Fruit fly (Drosophila melanogaster) whole organism, embryonic: ENCODE measurements around the gene D1.

ENCODE experiments used
- Atf3 ChIP-seq: fragments of 200-800 bp; sonication (Bioruptor generic); optimal IDR thresholded peaks from 3 replicates; lab custom pipeline; 2016; ENCODE audit warnings: missing biosample characterization, missing genetic modification characterization
- CG13894 ChIP-seq: fragments of 200-800 bp; sonication (Bioruptor generic); optimal IDR thresholded peaks from 3 replicates; lab custom pipeline; 2018; ENCODE audit warnings: missing biosample characterization, mild to moderate bottlenecking, missing genetic modification characterization, moderate library complexity
- CG7987 ChIP-seq: fragments of 200-800 bp; sonication (Bioruptor generic); optimal IDR thresholded peaks from 2 replicates; lab custom pipeline; 2018; ENCODE audit warnings: missing biosample characterization, mild to moderate bottlenecking, missing genetic modification characterization, moderate library complexity
- Six4 ChIP-seq: fragments of 200-800 bp; sonication (Bioruptor generic); optimal IDR thresholded peaks from 2 replicates; lab custom pipeline; 2016; ENCODE audit warnings: missing biosample characterization, missing genetic modification characterization
- fd96Cb ChIP-seq: fragments of 200-800 bp; sonication (Bioruptor generic); optimal IDR thresholded peaks from 2 replicates; lab custom pipeline; 2018; ENCODE audit warnings: missing biosample characterization, mild to moderate bottlenecking, missing genetic modification characterization, moderate library complexity
- sr ChIP-seq: fragments of 200-800 bp; sonication (Bioruptor generic); IDR thresholded peaks from 3 replicates; pipeline ENCODE4 v1.3.6; 2022; ENCODE audit warnings: missing biosample characterization, missing genetic modification characterization

- no peak for TF ChIP-seq sr (GFP tag; lab: Robert Waterston, UW)
- TF ChIP-seq Atf3 (GFP tag; lab: Kevin White, UChicago): no peak
- no peak for TF ChIP-seq CG13894 (tag; lab: Kevin White, UChicago)
- TF ChIP-seq Six4: no peak
- TF ChIP-seq CG7987 (GFP tag; lab: Kevin White, UChicago): no peak
- TF ChIP-seq fd96Cb (tag; lab: Kevin White, UChicago): no peak
Observed at dm6 chr3R:9215551-9215950, 24.9 kb downstream of the D1 start.
